Worm (Caenorhabditis elegans) whole organism, L3 larva: Measurements from ENCODE around the gene mkk-4.

Experiments
- ama-1 ChIP-seq: fragments of 150-350 bp; optimal IDR thresholded peaks from 2 replicates; lab custom pipeline; 2018
- nhr-11 ChIP-seq: fragments of 150-350 bp; optimal IDR thresholded peaks from 2 replicates; lab custom pipeline; 2014; ENCODE audit warnings: missing biosample characterization, missing genetic modification characterization
- pqm-1 ChIP-seq: fragments of 150-350 bp; optimal IDR thresholded peaks from 2 replicates; lab custom pipeline; 2017; ENCODE audit warnings: missing biosample characterization, missing genetic modification characterization, inconsistent platforms
- snpc-4 ChIP-seq: fragments of 150-350 bp; optimal IDR thresholded peaks from 2 replicates; lab custom pipeline; 2014; ENCODE audit warnings: missing biosample characterization, missing genetic modification characterization
- unc-62 ChIP-seq: fragments of 150-350 bp; sonication (generic microtip); optimal IDR thresholded peaks from 4 replicates; lab custom pipeline; 2014; ENCODE audit warnings: missing biosample characterization, missing genetic modification reagents, missing genetic modification characterization
- zag-1 ChIP-seq: fragments of 150-350 bp; optimal IDR thresholded peaks from 2 replicates; lab custom pipeline; 2014; ENCODE audit warnings: missing biosample characterization, missing genetic modification characterization

DNA sequence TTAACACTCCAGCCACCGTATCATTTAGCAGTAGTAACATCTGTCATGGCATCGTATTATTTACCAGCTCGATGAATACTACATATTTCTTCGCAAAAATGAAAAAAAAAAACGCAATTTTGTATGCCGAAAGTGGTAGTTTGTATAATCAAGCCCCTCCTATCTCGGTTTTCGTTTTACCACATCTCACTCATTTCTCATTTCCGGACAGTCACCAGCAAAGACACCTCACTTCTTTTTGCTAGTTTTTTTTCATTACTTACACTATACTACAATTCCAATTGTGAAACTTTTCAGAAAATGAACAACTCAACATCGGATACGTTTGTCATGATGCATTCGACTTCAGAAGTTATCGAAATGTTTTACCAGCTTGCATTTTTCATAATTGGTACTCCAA is 21.5 kb downstream of the mkk-4 start, which contains the start of gene gnrr-3:
- TF ChIP-seq ama-1 (lab: Kevin White, UChicago) (no peak), pqm-1 (tag; lab: Kevin White, UChicago) (no peak), unc-62 (GFP tag; lab: Kevin White, UChicago) (no peak), snpc-4 (no peak), zag-1 (tag; lab: Kevin White, UChicago) (no peak), nhr-11 (tag; lab: Kevin White, UChicago) (no peak)
